Worm (Caenorhabditis elegans): Measurements from ENCODE around the gene smgl-2.
A peak's percentile ranks its signal among the peaks of the same experiment; 100 is the strongest.

Gene smgl-2

DNA sequence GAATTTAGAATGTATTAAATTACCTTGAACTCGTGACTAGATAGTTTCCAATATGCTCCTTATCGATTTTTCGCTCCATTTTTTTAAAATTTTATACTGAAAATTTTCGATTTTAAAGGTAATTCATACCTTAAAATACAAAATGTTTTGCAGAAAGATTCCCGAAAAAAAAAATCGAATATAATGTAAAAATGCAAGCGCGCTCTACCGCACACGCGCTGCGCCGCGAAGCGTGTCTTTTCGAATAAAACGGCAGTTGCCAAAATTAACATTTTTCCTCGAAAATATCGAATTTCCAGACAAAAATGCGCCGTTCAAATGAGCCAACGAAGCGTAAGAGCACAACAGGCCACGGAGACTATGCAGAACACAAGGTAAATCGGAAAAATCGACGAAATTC is 31.3 kb upstream of the smgl-2 start, which contains the start of the genes taf-6.2 and Y37E11AL.3 (continued):
- TF ChIP-seq lir-3 (tag; optimal IDR thresholded peaks at IDR 0.05; ENCODE audit: poor library complexity) (no peak), lsy-2 (tag; optimal IDR thresholded peaks at IDR 0.05) (peak; percentile 68 to 83), nhr-85 (tag) (peak; percentile 43), zag-1 (tag; optimal IDR thresholded peaks at IDR 0.05) (no peak), unc-30 (tag; optimal IDR thresholded peaks at IDR 0.05) (no peak), dpl-1 (GFP tag; optimal IDR thresholded peaks at IDR 0.05) (peak; percentile 85 to 92 (median 91)), elt-3 (tag; optimal IDR thresholded peaks at IDR 0.05) (peak in 1 of 6 experiments; percentile 22), grh-1 (GFP tag; IDR thresholded peaks at IDR 0.05) (no peak), nhr-76 (tag; optimal IDR thresholded peaks at IDR 0.05) (no peak), sup-37 (GFP tag; optimal IDR thresholded peaks at IDR 0.05) (no peak), efl-1 (optimal IDR thresholded peaks at IDR 0.05) (peak; percentile 88 to 93), efl-1 (GFP tag; optimal IDR thresholded peaks at IDR 0.05 in 1 of 2) (peak; percentile 93 to 99), nhr-11 (tag; optimal IDR thresholded peaks at IDR 0.05) (no peak), hpl-2 (GFP tag; optimal IDR thresholded peaks at IDR 0.05) (no peak), snu-23 (GFP tag; optimal IDR thresholded peaks at IDR 0.05) (peak; percentile 77), isw-1 (GFP tag; IDR thresholded peaks at IDR 0.05) (peak; percentile 37; the same call in 1 of the 2 replicates), jun-1 (tag; optimal IDR thresholded peaks at IDR 0.05) (no peak), xbp-1 (tag; optimal IDR thresholded peaks at IDR 0.05) (peak; percentile 67), tbx-2 (tag; optimal IDR thresholded peaks at IDR 0.05) (peak; percentile 58), nhr-28 (tag; optimal IDR thresholded peaks at IDR 0.05) (no peak), ceh-8 (GFP tag; optimal IDR thresholded peaks at IDR 0.05) (no peak), fkh-8 (tag; optimal IDR thresholded peaks at IDR 0.05) (peak; percentile 5), ets-5 (GFP tag; IDR thresholded peaks at IDR 0.05) (no peak), elt-2 (tag; optimal IDR thresholded peaks at IDR 0.05) (no peak), sox-4 (tag; optimal IDR thresholded peaks at IDR 0.05) (no peak), dsc-1 (tag; optimal IDR thresholded peaks at IDR 0.05) (peak; percentile 62), lin-35 (GFP tag; optimal IDR thresholded peaks at IDR 0.05) (peak; percentile 90 to 96), ztf-4 (tag; optimal IDR thresholded peaks at IDR 0.05) (no peak), pax-3 (tag; optimal IDR thresholded peaks at IDR 0.05) (no peak), nhr-20 (tag; optimal IDR thresholded peaks at IDR 0.05) (no peak), nhr-47 (tag; optimal IDR thresholded peaks at IDR 0.05) (peak; percentile 75)

- TF ChIP-seq lin-35 (GFP tag; optimal IDR thresholded peaks at IDR 0.05) (no peak), aly-2 (tag; optimal IDR thresholded peaks at IDR 0.05) (no peak), skn-1 (tag; optimal IDR thresholded peaks at IDR 0.05) (no peak), snu-23 (GFP tag; optimal IDR thresholded peaks at IDR 0.05) (no peak), mab-9 (GFP tag; IDR thresholded peaks at IDR 0.05) (no peak), alr-1 (tag; optimal IDR thresholded peaks at IDR 0.05; ENCODE audit: borderline replicate concordance) (no peak), nhr-84 (tag; optimal IDR thresholded peaks at IDR 0.05) (no peak), fos-1 (tag; optimal IDR thresholded peaks at IDR 0.05) (no peak), ets-5 (GFP tag; IDR thresholded peaks at IDR 0.05) (no peak), nhr-12 (tag; optimal IDR thresholded peaks at IDR 0.05) (no peak), zag-1 (tag; optimal IDR thresholded peaks at IDR 0.05) (no peak), hlh-4 (tag; optimal IDR thresholded peaks at IDR 0.05) (no peak), lin-39 (tag; optimal IDR thresholded peaks at IDR 0.05) (no peak), lin-14 (GFP tag; optimal IDR thresholded peaks at IDR 0.05) (no peak), C04F5.9 (tag; optimal IDR thresholded peaks at IDR 0.05) (no peak)
Measured at ce11 chrIV:3698201-3698600, 27.8 kb upstream of the smgl-2 start, which contains the start of gene Y37E11AL.2. Y37E11AL.2 (plus strand) TSS chrIV:3698501.

- TF ChIP-seq jun-1 (tag; optimal IDR thresholded peaks at IDR 0.05): no peak
Measured at ce11 chrIV:3700554-3700953, 25.4 kb upstream of the smgl-2 start, which contains the start of gene Y37E11AL.9. Y37E11AL.9 (minus strand) TSS chrIV:3700654.

Measured in whole organism, L1 larva.